Fruit fly (Drosophila melanogaster): ENCODE measurements around the gene Mrp4.

DNA sequence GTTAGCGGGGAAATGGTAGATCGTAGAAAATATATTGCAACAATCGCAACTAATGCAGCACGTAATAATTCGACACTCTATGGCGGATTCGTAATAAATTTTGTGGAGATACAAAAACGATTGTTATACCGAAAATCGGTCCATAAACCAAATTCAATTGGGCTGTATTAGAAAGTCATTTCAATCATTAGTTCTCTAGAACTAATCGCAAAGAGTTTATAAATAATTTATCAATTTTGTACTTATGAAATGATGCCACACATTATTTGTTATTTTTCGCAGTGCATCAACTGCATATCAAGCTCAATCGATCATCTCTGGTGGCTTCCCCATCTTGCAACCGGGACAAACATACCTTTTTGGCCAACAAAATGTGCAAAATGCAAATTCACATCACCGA, 43.4 kb downstream of the Mrp4 start:
- no peak for TF ChIP-seq CG1647 (GFP tag; optimal IDR thresholded peaks at IDR 0.05)
- TF ChIP-seq CG4854 (GFP tag; optimal IDR thresholded peaks at IDR 0.05): no peak
- TF ChIP-seq tin (GFP tag; optimal IDR thresholded peaks at IDR 0.05): no peak
- TF ChIP-seq hbn (GFP tag; IDR thresholded peaks at IDR 0.05; ENCODE audit: partially characterized antibody): no peak
- no peak for TF ChIP-seq Sin3A (optimal IDR thresholded peaks at IDR 0.05)
- TF ChIP-seq h (optimal IDR thresholded peaks at IDR 0.05): no peak
- no peak for TF ChIP-seq CG4282 (GFP tag; optimal IDR thresholded peaks at IDR 0.05)
